Fruit fly (Drosophila melanogaster): ENCODE results near the gene CG5961.

dm6 chr3R:12441008-12441606 lies 19.0 kb downstream of the CG5961 start:
- TF ChIP-seq CG7745 (tag; optimal IDR thresholded peaks at IDR 0.05) (no peak), sim (GFP tag; IDR thresholded peaks at IDR 0.05) (no peak), wek (GFP tag; optimal IDR thresholded peaks at IDR 0.05) (no peak), Scr (GFP tag; IDR thresholded peaks at IDR 0.05; ENCODE audit: partially characterized antibody) (no peak), CG14860 (GFP tag; IDR thresholded peaks at IDR 0.05; ENCODE audit: partially characterized antibody) (no peak), nom (GFP tag; optimal IDR thresholded peaks at IDR 0.05) (no peak), CG3163 (GFP tag; optimal IDR thresholded peaks at IDR 0.05) (no peak), CG2889 (GFP tag; IDR thresholded peaks at IDR 0.05) (no peak), ssp (GFP tag; IDR thresholded peaks at IDR 0.05) (no peak), chn (GFP tag; optimal IDR thresholded peaks at IDR 0.05) (no peak), CG13296 (GFP tag; optimal IDR thresholded peaks at IDR 0.05) (no peak), CG12071 (GFP tag; optimal IDR thresholded peaks at IDR 0.05) (no peak), Ssrp (tag; optimal IDR thresholded peaks at IDR 0.05) (no peak), wor (GFP tag; IDR thresholded peaks at IDR 0.05) (no peak)
